Fruit fly (Drosophila melanogaster): ENCODE measurements around the gene GATAe.

Gene GATAe

DNA sequence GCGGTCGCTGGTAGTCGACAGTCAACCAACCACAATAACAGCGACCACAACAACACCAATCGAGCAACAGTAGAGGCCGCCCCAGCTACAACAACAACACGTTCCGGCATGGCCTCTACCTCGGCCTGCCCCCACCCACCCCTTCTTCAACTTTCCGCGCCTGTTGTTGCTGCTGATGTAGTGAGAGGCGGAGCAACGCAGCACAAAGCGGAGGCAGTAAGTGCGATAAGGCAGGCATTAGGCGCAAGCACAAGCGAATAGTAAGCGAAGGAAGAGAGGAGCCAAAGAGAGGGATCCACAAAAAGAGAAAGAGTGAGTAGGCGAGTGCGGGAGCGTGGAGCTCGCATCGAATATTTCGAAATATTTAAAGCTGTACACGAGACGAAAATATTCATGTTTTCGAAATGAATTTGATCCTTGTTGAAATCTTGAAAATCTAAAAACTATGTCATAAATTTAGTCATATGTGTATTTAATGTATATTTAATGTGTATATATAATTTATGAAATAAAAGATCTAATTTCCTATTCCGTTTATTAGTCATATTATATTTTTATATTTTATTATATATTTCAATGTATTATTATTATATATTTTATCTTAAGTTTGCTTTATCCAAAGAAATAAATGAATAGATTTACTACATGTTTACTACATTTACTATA is 15.6 kb upstream of the GATAe start (continued):
- TF ChIP-seq ci (GFP tag; IDR thresholded peaks at IDR 0.05) (peak; percentile 23; the same call in 1 of the 3 replicates), CG2712 (tag; optimal IDR thresholded peaks at IDR 0.05) (peak; percentile 47), D19B (GFP tag; optimal IDR thresholded peaks at IDR 0.05) (no peak), CG10366 (GFP tag; IDR thresholded peaks at IDR 0.05) (no peak), NfI (GFP tag; optimal IDR thresholded peaks at IDR 0.05) (no peak), eyg (GFP tag; optimal IDR thresholded peaks at IDR 0.05) (no peak), jumu (GFP tag; optimal IDR thresholded peaks at IDR 0.05) (no peak), ap (GFP tag; IDR thresholded peaks at IDR 0.05) (no peak), Scr (GFP tag; IDR thresholded peaks at IDR 0.05; ENCODE audit: partially characterized antibody) (no peak), CG3847 (GFP tag; IDR thresholded peaks at IDR 0.05) (no peak), sd (tag; optimal IDR thresholded peaks at IDR 0.05) (no peak), Oli (tag; optimal IDR thresholded peaks at IDR 0.05) (no peak), Fer1 (GFP tag; optimal IDR thresholded peaks at IDR 0.05) (no peak), CG14860 (GFP tag; IDR thresholded peaks at IDR 0.05; ENCODE audit: partially characterized antibody) (no peak), CG1603 (tag; optimal IDR thresholded peaks at IDR 0.05) (no peak), CG3163 (GFP tag; optimal IDR thresholded peaks at IDR 0.05) (peak; percentile 98), CG10147 (GFP tag; optimal IDR thresholded peaks at IDR 0.05) (no peak), CG13296 (GFP tag; optimal IDR thresholded peaks at IDR 0.05) (no peak), CG18262 (tag; optimal IDR thresholded peaks at IDR 0.05) (peak; percentile 52), seq (GFP tag; IDR thresholded peaks at IDR 0.05) (no peak; the same call in 1 of the 2 replicates), gsb (GFP tag; IDR thresholded peaks at IDR 0.05) (no peak), Gug (GFP tag; IDR thresholded peaks at IDR 0.05) (no peak), Rx (GFP tag; IDR thresholded peaks at IDR 0.05) (no peak), CkIIα-i1 (GFP tag; IDR thresholded peaks at IDR 0.05) (no peak), onecut (GFP tag; IDR thresholded peaks at IDR 0.05) (no peak), CG31365 (tag; optimal IDR thresholded peaks at IDR 0.05) (no peak), Hr3 (GFP tag; optimal IDR thresholded peaks at IDR 0.05) (no peak), CG12071 (GFP tag; optimal IDR thresholded peaks at IDR 0.05) (peak; percentile 2), CG33213 (GFP tag; optimal IDR thresholded peaks at IDR 0.05) (no peak), CG11696 (GFP tag; IDR thresholded peaks at IDR 0.05) (no peak), CG1792 (GFP tag; optimal IDR thresholded peaks at IDR 0.05) (no peak), Sin3A (optimal IDR thresholded peaks at IDR 0.05) (no peak), HLHmδ (GFP tag; optimal IDR thresholded peaks at IDR 0.05) (peak; percentile 21), CG34376 (GFP tag; optimal IDR thresholded peaks at IDR 0.05) (peak; percentile 71), Gsc (GFP tag; IDR thresholded peaks at IDR 0.05) (no peak), crol (GFP tag; IDR thresholded peaks at IDR 0.05) (peak; percentile 100), CG8388 (GFP tag; optimal IDR thresholded peaks at IDR 0.05) (no peak), Dp (GFP tag; optimal IDR thresholded peaks at IDR 0.05) (no peak), CG4617 (GFP tag; optimal IDR thresholded peaks at IDR 0.05; ENCODE audit: borderline replicate concordance) (no peak), Mes4 (GFP tag; optimal IDR thresholded peaks at IDR 0.05) (no peak), corto (GFP tag; optimal IDR thresholded peaks at IDR 0.05) (no peak), sr (GFP tag; IDR thresholded peaks at IDR 0.05) (peak; percentile 61; the same call in 2 of the 3 replicates), CG16813 (GFP tag; IDR thresholded peaks at IDR 0.05; ENCODE audit: partially characterized antibody) (no peak), chif (GFP tag; optimal IDR thresholded peaks at IDR 0.05) (no peak), CG9817 (tag; optimal IDR thresholded peaks at IDR 0.05) (no peak), CG13123 (GFP tag; optimal IDR thresholded peaks at IDR 0.05) (no peak), klu (GFP tag; IDR thresholded peaks at IDR 0.05) (no peak), Antp (GFP tag; optimal IDR thresholded peaks at IDR 0.05) (no peak), CG3281 (GFP tag; optimal IDR thresholded peaks at IDR 0.05) (no peak), CG9797 (GFP tag; optimal IDR thresholded peaks at IDR 0.05) (no peak), dmrt99B (tag; optimal IDR thresholded peaks at IDR 0.05) (peak; percentile 7)

Data from whole organism, embryonic.